Worm (Caenorhabditis elegans): ENCODE results near the gene T02G5.14.

The T02G5.14 gene

ce11 chrII:7069866-7070265 is 14.3 kb upstream of the T02G5.14 start, which contains the start of gene him-14:
Gene him-14, minus strand, starts transcription at chrII:7069966.
- TF ChIP-seq lin-13 (GFP tag; optimal IDR thresholded peaks at IDR 0.05) (no peak), sem-4 (tag; optimal IDR thresholded peaks at IDR 0.05) (no peak), snpc-4 (tag; optimal IDR thresholded peaks at IDR 0.05) (no peak), alr-1 (tag; optimal IDR thresholded peaks at IDR 0.05) (no peak), peb-1 (tag; optimal IDR thresholded peaks at IDR 0.05) (no peak), Y55F3AM.14 (GFP tag; optimal IDR thresholded peaks at IDR 0.05) (no peak), elt-3 (tag; optimal IDR thresholded peaks at IDR 0.05) (no peak), mdl-1 (tag; optimal IDR thresholded peaks at IDR 0.05) (no peak), sma-3 (GFP tag; optimal IDR thresholded peaks at IDR 0.05) (no peak), ceh-16 (tag; optimal IDR thresholded peaks at IDR 0.05) (no peak), unc-39 (tag; optimal IDR thresholded peaks at IDR 0.05) (no peak), nhr-6 (tag; optimal IDR thresholded peaks at IDR 0.05) (no peak), ztf-1 (GFP tag; conservative IDR thresholded peaks at IDR 0.05) (no peak), C34F6.9 (tag; optimal IDR thresholded peaks at IDR 0.05) (no peak), nhr-25 (tag; optimal IDR thresholded peaks at IDR 0.05) (no peak), mab-5 (tag; optimal IDR thresholded peaks at IDR 0.05) (no peak)

ce11 chrII:7070434-7070833 is 13.7 kb upstream of the T02G5.14 start:
- TF ChIP-seq lin-39 (tag; optimal IDR thresholded peaks at IDR 0.05) (no peak), nhr-6 (tag; optimal IDR thresholded peaks at IDR 0.05) (no peak), sma-9 (GFP tag; optimal IDR thresholded peaks at IDR 0.05) (no peak), sma-9 (tag; optimal IDR thresholded peaks at IDR 0.05) (no peak), mab-5 (tag; optimal IDR thresholded peaks at IDR 0.05) (no peak), ceh-16 (tag; optimal IDR thresholded peaks at IDR 0.05) (no peak), elt-1 (tag; optimal IDR thresholded peaks at IDR 0.05) (no peak), ztf-1 (GFP tag; conservative IDR thresholded peaks at IDR 0.05) (no peak), nhr-10 (tag; optimal IDR thresholded peaks at IDR 0.05) (no peak), nhr-237 (tag; optimal IDR thresholded peaks at IDR 0.05) (no peak), lsy-2 (tag; optimal IDR thresholded peaks at IDR 0.05) (no peak)

- TF ChIP-seq peb-1 (tag; optimal IDR thresholded peaks at IDR 0.05) (no peak), F13H6.1 (tag; optimal IDR thresholded peaks at IDR 0.05) (no peak)
Observed at ce11 chrII:7072315-7072589, 11.9 kb upstream of the T02G5.14 start, which contains the start of gene kars-1. Gene kars-1, minus strand, starts transcription at chrII:7072415.

DNA sequence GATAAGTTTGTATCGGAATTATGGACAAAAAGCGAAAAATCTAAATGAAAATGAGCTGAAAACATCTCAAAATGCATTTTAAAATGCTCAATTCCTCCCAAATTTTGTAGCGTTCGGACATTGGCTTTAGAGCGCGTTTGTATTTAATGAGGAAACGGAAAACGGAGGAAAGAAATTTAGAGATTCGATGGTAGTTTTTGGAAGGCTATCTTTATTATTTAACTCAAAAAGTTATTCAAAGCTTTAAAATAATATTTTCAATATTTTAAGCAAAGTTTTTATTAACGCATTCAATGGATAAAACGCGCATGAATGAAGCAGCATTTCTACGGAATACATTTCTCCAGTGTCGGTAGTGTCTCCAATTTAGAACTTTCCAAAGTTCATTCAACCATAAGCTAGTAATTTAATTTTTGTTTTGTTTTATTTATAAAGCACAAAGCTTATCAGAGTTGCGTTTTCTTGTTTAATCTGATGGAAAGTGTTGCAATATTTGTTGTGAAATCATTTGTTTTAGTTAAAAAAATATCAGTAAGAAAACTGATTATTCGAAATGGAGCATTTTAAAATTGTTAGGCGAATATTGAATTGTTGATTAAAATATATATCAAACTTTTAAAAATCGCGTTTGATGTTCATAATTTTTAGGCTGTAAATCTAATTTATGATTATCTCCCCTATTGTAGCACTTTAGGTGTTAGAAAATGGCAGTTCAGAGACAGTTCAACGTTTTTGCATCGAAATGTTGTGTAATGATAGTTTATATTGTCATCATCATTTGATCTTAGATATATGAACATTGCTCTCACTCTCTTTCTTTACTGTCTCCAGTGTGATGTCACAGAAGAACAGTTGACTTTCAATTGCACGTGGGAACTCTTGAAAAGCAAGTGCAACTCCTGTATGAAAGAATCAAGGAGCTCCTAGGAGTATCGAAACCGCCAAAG is 11.3 kb upstream of the T02G5.14 start:
- TF ChIP-seq nhr-12 (tag; optimal IDR thresholded peaks at IDR 0.05) (no peak), mbf-1 (tag; optimal IDR thresholded peaks at IDR 0.05) (no peak), sma-9 (GFP tag; optimal IDR thresholded peaks at IDR 0.05) (peak; percentile 76), sma-9 (tag; optimal IDR thresholded peaks at IDR 0.05) (no peak), C34F6.9 (tag; optimal IDR thresholded peaks at IDR 0.05) (peak; percentile 96), R02D3.7 (tag; optimal IDR thresholded peaks at IDR 0.05) (no peak), lin-11 (tag; optimal IDR thresholded peaks at IDR 0.05) (no peak), elt-1 (tag; optimal IDR thresholded peaks at IDR 0.05) (no peak), gmeb-1 (tag; optimal IDR thresholded peaks at IDR 0.05) (peak; percentile 50), aly-2 (tag; optimal IDR thresholded peaks at IDR 0.05) (no peak), nhr-10 (tag; optimal IDR thresholded peaks at IDR 0.05) (no peak), crh-2 (tag; optimal IDR thresholded peaks at IDR 0.05) (peak; percentile 42), zag-1 (tag; optimal IDR thresholded peaks at IDR 0.05) (no peak), peb-1 (tag; optimal IDR thresholded peaks at IDR 0.05) (no peak), mdl-1 (tag; optimal IDR thresholded peaks at IDR 0.05) (peak in 1 of 2 experiments; percentile 23), Y55F3AM.14 (GFP tag; optimal IDR thresholded peaks at IDR 0.05) (no peak), elt-3 (tag; optimal IDR thresholded peaks at IDR 0.05) (no peak), F13H6.1 (tag; optimal IDR thresholded peaks at IDR 0.05) (peak; percentile 55), mab-5 (tag; optimal IDR thresholded peaks at IDR 0.05) (no peak), ZK546.5 (tag; optimal IDR thresholded peaks at IDR 0.05) (no peak), egl-27 (tag; optimal IDR thresholded peaks at IDR 0.05) (no peak), dmd-4 (tag; optimal IDR thresholded peaks at IDR 0.05) (no peak), nhr-6 (tag; optimal IDR thresholded peaks at IDR 0.05) (no peak), nhr-129 (tag; optimal IDR thresholded peaks at IDR 0.05) (peak; percentile 70), blmp-1 (tag; optimal IDR thresholded peaks at IDR 0.05; ENCODE audit: insufficient read depth) (no peak), lin-13 (GFP tag; optimal IDR thresholded peaks at IDR 0.05) (peak; percentile 41), unc-62 (GFP tag; optimal IDR thresholded peaks at IDR 0.05) (no peak), skn-1 (tag; optimal IDR thresholded peaks at IDR 0.05) (no peak), ztf-1 (GFP tag; conservative IDR thresholded peaks at IDR 0.05) (no peak), snpc-4 (tag; optimal IDR thresholded peaks at IDR 0.05) (no peak), unc-39 (tag; optimal IDR thresholded peaks at IDR 0.05) (no peak), nhr-237 (tag; optimal IDR thresholded peaks at IDR 0.05) (no peak), ceh-82 (tag; optimal IDR thresholded peaks at IDR 0.05) (no peak), lin-39 (tag; optimal IDR thresholded peaks at IDR 0.05) (no peak), nhr-23 (tag; optimal IDR thresholded peaks at IDR 0.05) (no peak), unc-55 (GFP tag; optimal IDR thresholded peaks at IDR 0.05) (peak; percentile 77), nhr-11 (tag; optimal IDR thresholded peaks at IDR 0.05) (peak; percentile 57), nhr-77 (tag; optimal IDR thresholded peaks at IDR 0.05) (no peak)

Data from whole organism, L2 larva.